Worm (Caenorhabditis elegans): ENCODE data around the gene F59B2.13.

DNA sequence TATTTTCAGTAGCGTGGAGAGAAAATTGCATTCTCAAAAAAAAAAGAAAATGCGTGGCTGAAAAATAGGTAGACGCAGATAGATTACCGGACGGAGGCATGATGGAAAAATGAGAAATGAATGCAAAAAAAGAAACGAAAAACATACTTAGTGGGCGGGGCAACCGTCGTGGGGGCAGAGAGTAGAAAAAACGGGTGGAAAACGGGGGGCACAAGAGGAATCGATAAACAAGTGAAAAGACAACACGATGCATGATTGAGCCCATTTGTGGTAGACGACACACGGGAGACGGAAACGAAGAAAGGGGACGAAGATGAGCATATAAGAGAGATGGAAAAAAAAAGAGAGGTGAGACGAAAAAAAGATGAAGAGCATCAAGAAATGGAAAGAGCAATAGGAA, 38.3 kb downstream of the F59B2.13 start:
- TF ChIP-seq ets-7 (tag; optimal IDR thresholded peaks at IDR 0.05), result no peak
- TF ChIP-seq flt-1 (GFP tag; IDR thresholded peaks at IDR 0.05), result no peak
- TF ChIP-seq B0310.2 (tag; optimal IDR thresholded peaks at IDR 0.05), result no peak
- TF ChIP-seq sea-1 (GFP tag; conservative IDR thresholded peaks at IDR 0.05), result no peak
- no peak for TF ChIP-seq hnd-1 (tag; optimal IDR thresholded peaks at IDR 0.05)
- TF ChIP-seq ama-1 (optimal IDR thresholded peaks at IDR 0.05), result no peak
- TF ChIP-seq tra-4 (tag; optimal IDR thresholded peaks at IDR 0.05), result no peak
- no peak for TF ChIP-seq pes-1 (GFP tag; IDR thresholded peaks at IDR 0.05)
